Fruit fly (Drosophila melanogaster): ENCODE results near the gene CG14515.

DNA sequence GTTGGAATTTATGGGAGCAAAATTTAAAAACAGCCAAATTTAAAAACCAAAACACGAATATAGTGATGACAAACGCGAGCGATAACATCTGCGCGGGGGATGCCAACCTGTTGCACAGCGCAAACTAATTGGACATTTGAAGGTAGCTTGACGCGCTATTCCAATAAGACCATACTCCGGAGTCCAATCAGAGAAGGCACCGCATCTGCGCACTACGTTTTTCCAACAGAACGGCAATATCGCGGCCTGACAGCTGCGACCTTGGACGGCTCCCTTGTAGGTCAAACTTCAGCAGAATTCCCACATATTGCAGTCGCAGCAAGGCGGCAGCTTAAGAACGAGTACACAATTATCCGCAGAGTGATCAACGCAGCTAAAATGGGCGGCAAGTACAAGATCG lies 49.3 kb upstream of the CG14515 start, which contains the start of the genes CG11882 and Pglym78:
- TF ChIP-seq Hr96 (GFP tag; optimal IDR thresholded peaks at IDR 0.05) (no peak), bab1 (GFP tag; optimal IDR thresholded peaks at IDR 0.05) (peak; percentile 79), cic (GFP tag; optimal IDR thresholded peaks at IDR 0.05) (peak; percentile 59), CG11617 (GFP tag; optimal IDR thresholded peaks at IDR 0.05) (peak; percentile 30), CG1620 (GFP tag; optimal IDR thresholded peaks at IDR 0.05) (peak; percentile 73), kay (GFP tag; ENCODE audit: borderline replicate concordance) (no peak), CG7045 (GFP tag; optimal IDR thresholded peaks at IDR 0.05) (peak; percentile 3), cnc (optimal IDR thresholded peaks at IDR 0.05) (no peak)

All from whole organism, adult.